Worm (Caenorhabditis elegans) whole organism, young adult: Measurements from ENCODE around the gene F58A4.2.

ENCODE experiments used
- B0019.2 ChIP-seq: fragments of 200-800 bp; sonication (Bioruptor generic); conservative IDR thresholded peaks from 2 replicates; pipeline ENCODE4 v1.3.6; 2022; ENCODE audit warnings: missing genetic modification reagents, missing genetic modification characterization, missing compliant biosample characterization
- B0035.1 ChIP-seq: sonication (generic microtip); optimal IDR thresholded peaks from 2 replicates; lab custom pipeline; 2016; ENCODE audit warnings: missing genetic modification characterization, mild to moderate bottlenecking, missing compliant biosample characterization, missing genotype, missing genetic modification reagents
- B0261.1 ChIP-seq: sonication (generic microtip); optimal IDR thresholded peaks from 2 replicates; lab custom pipeline; 2016; ENCODE audit warnings: mild to moderate bottlenecking, missing genetic modification characterization, moderate library complexity, missing compliant biosample characterization
- D2030.7 ChIP-seq: fragments of 200-800 bp; sonication (Bioruptor generic); IDR thresholded peaks from 2 replicates; pipeline ENCODE4 v1.3.6; 2022; ENCODE audit warnings: missing genetic modification reagents, missing genetic modification characterization, missing compliant biosample characterization
- F10E7.11 ChIP-seq: sonication (generic microtip); optimal IDR thresholded peaks from 2 replicates; lab custom pipeline; 2017; ENCODE audit warnings: mild to moderate bottlenecking, missing genetic modification characterization, moderate library complexity, missing compliant biosample characterization
- F33H1.4 ChIP-seq: fragments of 200-800 bp; sonication (Bioruptor generic); IDR thresholded peaks from 2 replicates; pipeline ENCODE4 v1.3.6; 2022; ENCODE audit warnings: missing genetic modification reagents, missing genetic modification characterization, missing compliant biosample characterization
- F37B4.10 ChIP-seq: fragments of 200-800 bp; sonication (Bioruptor generic); IDR thresholded peaks from 2 replicates; pipeline ENCODE4 v1.3.6; 2022; ENCODE audit warnings: missing genetic modification characterization, missing compliant biosample characterization
- K12H6.12 ChIP-seq: fragments of 200-800 bp; sonication (Bioruptor generic); optimal IDR thresholded peaks from 2 replicates; lab custom pipeline; 2018; ENCODE audit warnings: mild to moderate bottlenecking, missing genetic modification characterization, missing compliant biosample characterization
- Y56A3A.18 ChIP-seq: fragments of 200-800 bp; sonication (Bioruptor generic); IDR thresholded peaks from 2 replicates; pipeline ENCODE4 v1.3.6; 2022; ENCODE audit warnings: missing genetic modification reagents, missing genetic modification characterization, missing compliant biosample characterization
- ZK185.1 ChIP-seq: sonication (generic microtip); optimal IDR thresholded peaks from 2 replicates; lab custom pipeline; 2016; ENCODE audit warnings: mild to moderate bottlenecking, missing genetic modification characterization, missing compliant biosample characterization; ENCODE audit not compliant: poor library complexity, severe bottlenecking
- attf-6 ChIP-seq: fragments of 200-800 bp; sonication (Bioruptor generic); IDR thresholded peaks from 2 replicates; pipeline ENCODE4 v1.3.6; 2022; ENCODE audit warnings: missing genetic modification reagents, missing genetic modification characterization, missing compliant biosample characterization
- ceh-100 ChIP-seq: fragments of 200-800 bp; sonication (Bioruptor generic); IDR thresholded peaks from 2 replicates; pipeline ENCODE4 v1.3.6; 2022; ENCODE audit warnings: missing genetic modification reagents, missing genetic modification characterization, missing compliant biosample characterization
- ceh-27 ChIP-seq: fragments of 200-800 bp; sonication (Bioruptor generic); optimal IDR thresholded peaks from 2 replicates; lab custom pipeline; 2018; ENCODE audit warnings: mild to moderate bottlenecking, missing genetic modification characterization, moderate library complexity, missing compliant biosample characterization
- ceh-40 ChIP-seq: fragments of 200-800 bp; sonication (Bioruptor generic); IDR thresholded peaks from 2 replicates; pipeline ENCODE4 v1.3.6; 2022; ENCODE audit warnings: missing genetic modification characterization, missing compliant biosample characterization
- dox-1 ChIP-seq: fragments of 200-800 bp; sonication (Bioruptor generic); IDR thresholded peaks from 2 replicates; pipeline ENCODE4 v1.3.6; 2022; ENCODE audit warnings: missing genetic modification reagents, missing genetic modification characterization, missing compliant biosample characterization
- dpff-1 ChIP-seq: sonication (generic microtip); optimal IDR thresholded peaks from 2 replicates; lab custom pipeline; 2017; ENCODE audit warnings: mild to moderate bottlenecking, missing genetic modification characterization, missing compliant biosample characterization
- dpl-1 ChIP-seq: fragments of 150-350 bp; optimal IDR thresholded peaks from 2 replicates; lab custom pipeline; 2014; ENCODE audit warnings: missing biosample characterization, missing genetic modification reagents, missing genetic modification characterization
- efl-1 ChIP-seq: fragments of 150-350 bp; optimal IDR thresholded peaks from 2 replicates; lab custom pipeline; 2014; ENCODE audit warnings: missing biosample characterization, missing genetic modification reagents, missing genetic modification characterization
- egl-18 ChIP-seq: fragments of 200-800 bp; sonication (Bioruptor generic); IDR thresholded peaks from 2 replicates; pipeline ENCODE4 v1.3.6; 2022; ENCODE audit warnings: missing genetic modification reagents, missing genetic modification characterization, missing compliant biosample characterization
- egrh-3 ChIP-seq: fragments of 200-800 bp; sonication (Bioruptor generic); IDR thresholded peaks from 2 replicates; pipeline ENCODE4 v1.3.6; 2022; ENCODE audit warnings: missing genetic modification reagents, missing genetic modification characterization, missing compliant biosample characterization
- ets-4 ChIP-seq: fragments of 200-800 bp; sonication (Bioruptor generic); optimal IDR thresholded peaks from 2 replicates; lab custom pipeline; 2018; ENCODE audit warnings: mild to moderate bottlenecking, missing genetic modification characterization, missing compliant biosample characterization
- gei-17 ChIP-seq: fragments of 200-800 bp; sonication (Bioruptor generic); optimal IDR thresholded peaks from 2 replicates; lab custom pipeline; 2018; ENCODE audit warnings: mild to moderate bottlenecking, missing genetic modification characterization, missing compliant biosample characterization
- hlh-26 ChIP-seq: fragments of 200-800 bp; sonication (Bioruptor generic); conservative IDR thresholded peaks from 2 replicates; pipeline ENCODE4 v1.3.6; 2022; ENCODE audit warnings: missing genetic modification reagents, missing genetic modification characterization, missing compliant biosample characterization
- hmg-20 ChIP-seq: fragments of 200-800 bp; sonication (Bioruptor generic); IDR thresholded peaks from 2 replicates; pipeline ENCODE4 v1.3.6; 2022; ENCODE audit warnings: missing genetic modification reagents, missing genetic modification characterization, missing compliant biosample characterization
- hrde-1 ChIP-seq: sonication (generic microtip); optimal IDR thresholded peaks from 2 replicates; lab custom pipeline; 2016; ENCODE audit warnings: missing genetic modification characterization, mild to moderate bottlenecking, missing compliant biosample characterization, moderate library complexity, missing genotype, missing genetic modification reagents, borderline replicate concordance
- hsf-1 ChIP-seq: fragments of 200-800 bp; sonication (Bioruptor generic); IDR thresholded peaks from 2 replicates; pipeline ENCODE4 v1.3.6; 2022; ENCODE audit warnings: missing genetic modification reagents, missing genetic modification characterization, missing compliant biosample characterization
- let-526 ChIP-seq: fragments of 200-800 bp; sonication (Bioruptor generic); IDR thresholded peaks from 2 replicates; pipeline ENCODE4 v1.3.6; 2022; ENCODE audit warnings: missing genetic modification reagents, missing genetic modification characterization, missing compliant biosample characterization
- lin-54 ChIP-seq: fragments of 200-800 bp; sonication (Bioruptor generic); optimal IDR thresholded peaks from 2 replicates; lab custom pipeline; 2018; ENCODE audit warnings: mild to moderate bottlenecking, missing genetic modification characterization, missing compliant biosample characterization
- madf-10 ChIP-seq: sonication (generic microtip); optimal IDR thresholded peaks from 2 replicates; lab custom pipeline; 2016; ENCODE audit warnings: mild to moderate bottlenecking, missing genetic modification characterization, missing compliant biosample characterization
- madf-6 ChIP-seq: fragments of 200-800 bp; sonication (Bioruptor generic); IDR thresholded peaks from 2 replicates; pipeline ENCODE4 v1.3.6; 2022; ENCODE audit warnings: missing genetic modification reagents, missing genetic modification characterization, missing compliant biosample characterization
- mcd-1 ChIP-seq: fragments of 200-800 bp; sonication (Bioruptor generic); IDR thresholded peaks from 2 replicates; pipeline ENCODE4 v1.3.6; 2022; ENCODE audit warnings: missing genetic modification reagents, missing genetic modification characterization, missing compliant biosample characterization
- nfya-1 ChIP-seq: sonication (generic microtip); optimal IDR thresholded peaks from 2 replicates; lab custom pipeline; 2017; ENCODE audit warnings: antibody characterized with exemption, missing compliant biosample characterization, missing genetic modification characterization, borderline replicate concordance; ENCODE audit not compliant: insufficient read depth
- nfya-2 ChIP-seq: fragments of 200-800 bp; sonication (Bioruptor generic); IDR thresholded peaks from 2 replicates; pipeline ENCODE4 v1.3.6; 2022; ENCODE audit warnings: missing genetic modification reagents, missing genetic modification characterization, missing compliant biosample characterization
- nfyb-1 ChIP-seq: fragments of 200-800 bp; sonication (Bioruptor generic); IDR thresholded peaks from 2 replicates; pipeline ENCODE4 v1.3.6; 2022; ENCODE audit warnings: missing genetic modification reagents, missing genetic modification characterization, missing compliant biosample characterization
- nhr-179 ChIP-seq: sonication (generic microtip); optimal IDR thresholded peaks from 2 replicates; lab custom pipeline; 2016; ENCODE audit warnings: mild to moderate bottlenecking, missing genetic modification characterization, missing compliant biosample characterization
- sdz-38 ChIP-seq: sonication (generic microtip); optimal IDR thresholded peaks from 2 replicates; lab custom pipeline; 2016; ENCODE audit warnings: missing genotype, missing genetic modification characterization, missing compliant biosample characterization
- sea-2 ChIP-seq: fragments of 200-800 bp; sonication (Bioruptor generic); IDR thresholded peaks from 2 replicates; pipeline ENCODE4 v1.3.6; 2022; ENCODE audit warnings: missing genetic modification characterization, missing compliant biosample characterization
- snpc-1.1 ChIP-seq: sonication (generic microtip); optimal IDR thresholded peaks from 2 replicates; lab custom pipeline; 2017; ENCODE audit warnings: missing genetic modification characterization, mild to moderate bottlenecking, missing compliant biosample characterization, antibody characterized with exemption, moderate library complexity, missing genotype, missing genetic modification reagents; ENCODE audit not compliant: insufficient read depth
- snpc-1.3 ChIP-seq: sonication (generic microtip); optimal IDR thresholded peaks from 2 replicates; lab custom pipeline; 2017; ENCODE audit warnings: missing genetic modification characterization, mild to moderate bottlenecking, missing compliant biosample characterization, antibody characterized with exemption, moderate library complexity, missing genotype, missing genetic modification reagents; ENCODE audit not compliant: insufficient read depth
- somi-1 ChIP-seq: fragments of 200-800 bp; sonication (Bioruptor generic); optimal IDR thresholded peaks from 2 replicates; lab custom pipeline; 2018; ENCODE audit warnings: mild to moderate bottlenecking, missing genetic modification characterization, missing compliant biosample characterization
- zfh-2 ChIP-seq: fragments of 200-800 bp; sonication (Bioruptor generic); conservative IDR thresholded peaks from 2 replicates; pipeline ENCODE4 v1.3.6; 2022; ENCODE audit warnings: missing genetic modification reagents, missing genetic modification characterization, missing compliant biosample characterization
- ztf-18 ChIP-seq: sonication (generic microtip); optimal IDR thresholded peaks from 2 replicates; lab custom pipeline; 2016; ENCODE audit warnings: missing genotype, mild to moderate bottlenecking, missing genetic modification characterization, missing compliant biosample characterization
- ztf-26 ChIP-seq: sonication (generic microtip); optimal IDR thresholded peaks from 2 replicates; lab custom pipeline; 2017; ENCODE audit warnings: missing genetic modification characterization, missing compliant biosample characterization

Gene F58A4.2

ce11 chrIII:9619079-9619761 lies 18.7 kb upstream of the F58A4.2 start, which contains the start of gene hlh-11 (continued):
- TF ChIP-seq B0035.1 (peak; percentile 44), egl-18 (GFP tag; lab: Robert Waterston, UW) (no peak), ceh-27 (GFP tag; lab: Kevin White, UChicago) (peak; percentile 24), ZK185.1 (peak; percentile 92), lin-54 (GFP tag; lab: Kevin White, UChicago) (peak; percentile 35), F10E7.11 (no peak), ztf-26 (peak; percentile 69), snpc-1.3 (tag; lab: Kevin White, UChicago) (peak; percentile 32), nfya-2 (GFP tag; lab: Robert Waterston, UW) (no peak), K12H6.12 (tag; lab: Kevin White, UChicago) (peak; percentile 93), ceh-100 (GFP tag; lab: Robert Waterston, UW) (0 out of 2 replicates have a peak, but pooled peaks have one; percentile 8), mcd-1 (GFP tag; lab: Robert Waterston, UW) (peak; percentile 69), madf-10 (peak; percentile 95), ztf-18 (tag; lab: Kevin White, UChicago) (peak; percentile 68), somi-1 (GFP tag; lab: Kevin White, UChicago) (peak; percentile 87)

- TF ChIP-seq nfyb-1 (GFP tag; lab: Robert Waterston, UW), result peak; percentile 75; the same call in 1 of the 2 replicates
- TF ChIP-seq ceh-27 (GFP tag; lab: Kevin White, UChicago), result peak; percentile 3
- no peak for TF ChIP-seq egrh-3
Observed at ce11 chrIII:9617599-9618262, 17.2 kb upstream of the F58A4.2 start.

DNA sequence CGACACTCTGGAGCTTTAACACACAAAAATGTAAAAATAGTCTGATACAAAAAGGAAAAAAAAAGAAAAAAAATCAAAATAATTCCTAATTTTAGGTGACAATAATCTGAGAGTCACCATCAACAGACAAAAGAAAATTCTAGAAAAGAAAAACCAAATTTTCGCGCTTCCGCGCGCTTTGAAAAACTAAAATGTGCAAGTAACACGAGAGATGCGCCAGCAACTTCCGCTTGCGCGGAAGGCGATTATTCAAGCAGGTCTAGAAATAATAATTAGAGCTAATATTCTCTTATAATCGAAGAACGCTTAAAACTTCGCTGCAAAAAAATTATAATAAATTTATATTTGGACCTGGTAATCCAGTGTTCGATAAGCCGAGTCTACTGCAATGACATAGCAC lies 16.4 kb upstream of the F58A4.2 start:
- TF ChIP-seq gei-17 (GFP tag; lab: Kevin White, UChicago), result no peak
- peak; percentile 99 for TF ChIP-seq efl-1 (GFP tag; lab: Kevin White, UChicago)
- TF ChIP-seq let-526, result no peak
- no peak for TF ChIP-seq zfh-2
- TF ChIP-seq nfya-1 (tag; lab: Kevin White, UChicago), result no peak
- no peak for TF ChIP-seq ets-4 (GFP tag; lab: Kevin White, UChicago)
- TF ChIP-seq hmg-20 (GFP tag; lab: Robert Waterston, UW), result peak; percentile 86
- peak; percentile 99 for TF ChIP-seq dpl-1
- TF ChIP-seq madf-6 (GFP tag; lab: Robert Waterston, UW), result peak; percentile 100
- TF ChIP-seq D2030.7 (GFP tag; lab: Robert Waterston, UW), result peak; percentile 99
- peak; percentile 95 for TF ChIP-seq mcd-1 (GFP tag; lab: Robert Waterston, UW)
- peak; percentile 98 for TF ChIP-seq dox-1
- TF ChIP-seq sdz-38 (tag; lab: Kevin White, UChicago), result no peak
- TF ChIP-seq B0261.1 (tag; lab: Kevin White, UChicago), result no peak
- TF ChIP-seq attf-6 (GFP tag; lab: Robert Waterston, UW), result peak; percentile 91
- TF ChIP-seq B0019.2, result peak; percentile 99
- TF ChIP-seq sea-2 (GFP tag; lab: Robert Waterston, UW), result no peak
- TF ChIP-seq hlh-26 (GFP tag; lab: Robert Waterston, UW), result no peak
- peak; percentile 100 for TF ChIP-seq hsf-1 (GFP tag; lab: Robert Waterston, UW)
- peak; percentile 91; the same call in 1 of the 2 replicates for TF ChIP-seq F37B4.10 (GFP tag; lab: Robert Waterston, UW)
- TF ChIP-seq hrde-1 (tag; lab: Kevin White, UChicago), result peak; percentile 91
- TF ChIP-seq somi-1 (GFP tag; lab: Kevin White, UChicago), result no peak
- peak; percentile 97 for TF ChIP-seq F33H1.4 (GFP tag; lab: Robert Waterston, UW)
- no peak for TF ChIP-seq nhr-179 (tag; lab: Kevin White, UChicago)
- 0 out of 2 replicates have a peak, but pooled peaks have one; percentile 45 for TF ChIP-seq Y56A3A.18 (GFP tag; lab: Robert Waterston, UW)
- TF ChIP-seq ceh-40 (GFP tag; lab: Robert Waterston, UW), result 0 out of 2 replicates have a peak, but pooled peaks have one; percentile 48
- TF ChIP-seq dpff-1 (tag; lab: Kevin White, UChicago), result no peak
- TF ChIP-seq snpc-1.1 (tag; lab: Kevin White, UChicago), result peak; percentile 83
- TF ChIP-seq F10E7.11, result no peak
